Worm (Caenorhabditis elegans) whole organism, late embryonic: ENCODE results near the gene W05B10.4.

Source experiments
- F13H6.1 ChIP-seq: sonication (generic microtip); optimal IDR thresholded peaks from 2 replicates; lab custom pipeline; 2016; ENCODE audit warnings: missing genetic modification characterization, missing compliant biosample characterization
- unc-55 ChIP-seq: sonication (generic microtip); optimal IDR thresholded peaks from 2 replicates; lab custom pipeline; 2017; ENCODE audit warnings: missing biosample characterization, missing genetic modification reagents, missing genetic modification characterization

ce11 chrV:12706511-12706910 is 38.5 kb downstream of the W05B10.4 start:
- no peak for TF ChIP-seq unc-55 (GFP tag; lab: Kevin White, UChicago)
- no peak for TF ChIP-seq F13H6.1 (tag; lab: Kevin White, UChicago)
